Worm (Caenorhabditis elegans) whole organism, L4/young adult: ENCODE data around the gene mdh-1.

Experiments used
- W03F9.2 ChIP-seq: fragments of 150-350 bp; optimal IDR thresholded peaks from 2 replicates; lab custom pipeline; 2014; ENCODE audit warnings: missing biosample characterization, missing genetic modification characterization
- dao-5 ChIP-seq: sonication (generic microtip); optimal IDR thresholded peaks from 2 replicates; lab custom pipeline; 2016; ENCODE audit warnings: missing genotype, missing genetic modification characterization, moderate library complexity, missing compliant biosample characterization
- him-1 ChIP-seq: sonication (generic microtip); optimal IDR thresholded peaks from 2 replicates; lab custom pipeline; 2016; ENCODE audit warnings: missing genotype, missing genetic modification reagents, missing genetic modification characterization, missing compliant biosample characterization

- peak; percentile 23 for TF ChIP-seq W03F9.2 (tag; lab: Kevin White, UChicago)
- no peak for TF ChIP-seq him-1 (tag; lab: Kevin White, UChicago)
- TF ChIP-seq dao-5 = no peak
These were observed 19.6 kb downstream of the mdh-1 start, which contains the start of gene dgtr-1 for ce11 chrV:6496611-6497158.
